Worm (Caenorhabditis elegans): ENCODE data around the gene copz-1.
A peak's percentile ranks its signal among the peaks of the same experiment; 100 is the strongest.

Gene copz-1

ce11 chrII:10840067-10840466 is 32.6 kb upstream of the copz-1 start (continued):
- peak; percentile 87 for TF ChIP-seq rpc-1 (optimal IDR thresholded peaks at IDR 0.05)
- peak; percentile 87 for TF ChIP-seq rpc-1 (tag; optimal IDR thresholded peaks at IDR 0.05)
- TF ChIP-seq akir-1 (GFP tag; optimal IDR thresholded peaks at IDR 0.05), result peak; percentile 65
- peak; percentile 10 for TF ChIP-seq unc-130 (GFP tag; optimal IDR thresholded peaks at IDR 0.05)
- TF ChIP-seq Y95B8A.8 (GFP tag; IDR thresholded peaks at IDR 0.05), result peak; percentile 78; the same call in 1 of the 2 replicates
- TF ChIP-seq sptf-2 (GFP tag; optimal IDR thresholded peaks at IDR 0.05), result peak; percentile 24
- TF ChIP-seq somi-1 (GFP tag; optimal IDR thresholded peaks at IDR 0.05), result peak; percentile 63

- TF ChIP-seq ccch-3 (GFP tag; optimal IDR thresholded peaks at IDR 0.05) (no peak), egl-18 (GFP tag; IDR thresholded peaks at IDR 0.05) (no peak), ztf-22 (GFP tag; optimal IDR thresholded peaks at IDR 0.05) (no peak), tlf-1 (GFP tag; optimal IDR thresholded peaks at IDR 0.05) (no peak), snpc-4 (GFP tag; optimal IDR thresholded peaks at IDR 0.05) (no peak), snpc-4 (tag; optimal IDR thresholded peaks at IDR 0.05) (no peak), sptf-2 (GFP tag; optimal IDR thresholded peaks at IDR 0.05) (no peak), ceh-27 (GFP tag; optimal IDR thresholded peaks at IDR 0.05) (no peak), nhr-120 (GFP tag; IDR thresholded peaks at IDR 0.05) (no peak), pha-4 (tag; optimal IDR thresholded peaks at IDR 0.05) (no peak), aptf-3 (GFP tag; IDR thresholded peaks at IDR 0.05) (no peak), madf-10 (tag; optimal IDR thresholded peaks at IDR 0.05) (no peak), B0019.2 (GFP tag; conservative IDR thresholded peaks at IDR 0.05) (no peak)
Measured at ce11 chrII:10843527-10843926, 29.2 kb upstream of the copz-1 start, which contains the start of gene M106.8. Gene M106.8 (minus strand): TSS chrII:10843627.

- TF ChIP-seq nfya-2 (GFP tag; IDR thresholded peaks at IDR 0.05), result no peak
- peak; percentile 48 for TF ChIP-seq snpc-1.1 (tag; optimal IDR thresholded peaks at IDR 0.05; ENCODE audit: insufficient read depth)
- TF ChIP-seq hmg-1.2 (GFP tag; IDR thresholded peaks at IDR 0.05), result peak; percentile 52
- peak; percentile 15 for TF ChIP-seq snpc-4 (GFP tag; optimal IDR thresholded peaks at IDR 0.05)
- peak in 3 of 4 experiments; percentile 17 to 82 (median 72) for TF ChIP-seq snpc-4 (tag; optimal IDR thresholded peaks at IDR 0.05)
Measured at ce11 chrII:10847057-10847456, 25.6 kb upstream of the copz-1 start.

ce11 chrII:10849903-10850302 is 22.8 kb upstream of the copz-1 start, which contains the start of gene M106.2:
Gene M106.2 (minus strand): TSS chrII:10850003.
- TF ChIP-seq ceh-27 (GFP tag; optimal IDR thresholded peaks at IDR 0.05) (no peak), hlh-26 (GFP tag; conservative IDR thresholded peaks at IDR 0.05) (no peak), mel-28 (tag; optimal IDR thresholded peaks at IDR 0.05; ENCODE audit: borderline replicate concordance) (no peak), ets-4 (GFP tag; optimal IDR thresholded peaks at IDR 0.05) (no peak), snpc-4 (GFP tag; optimal IDR thresholded peaks at IDR 0.05) (no peak), snpc-4 (tag; optimal IDR thresholded peaks at IDR 0.05) (no peak), B0261.1 (tag; optimal IDR thresholded peaks at IDR 0.05) (no peak), nhr-179 (tag; optimal IDR thresholded peaks at IDR 0.05) (no peak), nfya-1 (tag; optimal IDR thresholded peaks at IDR 0.05; ENCODE audit: borderline replicate concordance, insufficient read depth) (no peak), lin-54 (GFP tag; optimal IDR thresholded peaks at IDR 0.05) (no peak), atf-7 (tag; optimal IDR thresholded peaks at IDR 0.05) (no peak), nfyb-1 (GFP tag; IDR thresholded peaks at IDR 0.05) (no peak), lsy-27 (tag; optimal IDR thresholded peaks at IDR 0.05; ENCODE audit: borderline replicate concordance, insufficient read depth) (no peak), bed-1 (GFP tag; IDR thresholded peaks at IDR 0.05) (no peak), Y53F4B.3 (GFP tag; IDR thresholded peaks at IDR 0.05) (no peak)
